Worm (Caenorhabditis elegans): Measurements from ENCODE around the gene F46H5.5.

F46H5.5 gene

DNA sequence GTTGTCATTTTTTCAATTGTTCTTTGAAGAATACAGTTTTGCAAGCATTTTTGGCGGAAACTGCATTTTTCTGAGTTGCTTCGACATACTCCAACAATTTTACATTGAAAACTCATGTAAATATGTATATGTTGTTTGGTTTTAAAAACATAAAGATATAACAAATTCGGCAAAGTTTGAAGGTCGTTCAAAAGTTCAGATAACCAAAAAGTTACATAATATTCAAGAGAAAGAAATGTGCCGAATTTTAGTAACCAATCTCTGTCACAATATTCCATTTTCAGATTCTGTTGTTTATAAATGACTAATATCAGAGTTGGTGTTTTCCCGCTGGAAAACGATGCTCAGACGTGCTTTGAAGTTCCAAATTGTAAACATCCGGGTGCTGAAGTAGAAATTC is 50.4 kb downstream of the F46H5.5 start, which contains the start of gene ZK867.2:
Gene ZK867.2, plus strand, starts transcription at position 301 of the 400 bp plus-strand sequence.
- TF ChIP-seq W03F9.2 (tag; optimal IDR thresholded peaks at IDR 0.05) (no peak), dao-5 (tag; optimal IDR thresholded peaks at IDR 0.05) (no peak), him-1 (tag; optimal IDR thresholded peaks at IDR 0.05) (no peak)

Data from whole organism, L4/young adult.